Worm (Caenorhabditis elegans) whole organism, late embryonic: ENCODE measurements around the gene F19G12.9.
"Not testable (repeated sequence)": the region's sequence is repeated elsewhere in the genome, so short reads cannot be mapped to it uniquely, and the experiment has no call there.

Source experiments
- C38D4.7 ChIP-seq: fragments of 200-800 bp; sonication (Bioruptor generic); optimal IDR thresholded peaks from 2 replicates; lab custom pipeline; 2018; ENCODE audit warnings: mild to moderate bottlenecking, missing genetic modification characterization, moderate library complexity, missing compliant biosample characterization
- F13H6.1 ChIP-seq: sonication (generic microtip); optimal IDR thresholded peaks from 2 replicates; lab custom pipeline; 2016; ENCODE audit warnings: missing genetic modification characterization, missing compliant biosample characterization
- K09A11.1 ChIP-seq: sonication (generic microtip); optimal IDR thresholded peaks from 2 replicates; lab custom pipeline; 2017; ENCODE audit warnings: antibody characterized with exemption, mild to moderate bottlenecking, missing genetic modification characterization, missing compliant biosample characterization; ENCODE audit not compliant: insufficient read depth
- T23F11.4 ChIP-seq: fragments of 200-800 bp; sonication (Bioruptor generic); optimal IDR thresholded peaks from 2 replicates; lab custom pipeline; 2018; ENCODE audit warnings: mild to moderate bottlenecking, missing genetic modification characterization, missing compliant biosample characterization
- ceh-14 ChIP-seq: sonication (generic microtip); optimal IDR thresholded peaks from 2 replicates; lab custom pipeline; 2016; ENCODE audit warnings: missing genotype, missing genetic modification characterization, missing compliant biosample characterization
- ceh-22 ChIP-seq: sonication (generic microtip); optimal IDR thresholded peaks from 2 replicates; lab custom pipeline; 2017; ENCODE audit warnings: missing biosample characterization, missing genetic modification characterization
- ceh-24 ChIP-seq: sonication (generic microtip); optimal IDR thresholded peaks from 2 replicates; lab custom pipeline; 2016; ENCODE audit warnings: mild to moderate bottlenecking, missing genetic modification characterization, missing compliant biosample characterization
- ceh-30 ChIP-seq: fragments of 150-350 bp; optimal IDR thresholded peaks from 2 replicates; lab custom pipeline; 2014; ENCODE audit warnings: missing biosample characterization, missing genetic modification characterization
- ceh-31 ChIP-seq: sonication (generic microtip); optimal IDR thresholded peaks from 2 replicates; lab custom pipeline; 2016; ENCODE audit warnings: missing genetic modification characterization, missing compliant biosample characterization
- ceh-34 ChIP-seq: sonication (generic microtip); optimal IDR thresholded peaks from 2 replicates; lab custom pipeline; 2016; ENCODE audit warnings: mild to moderate bottlenecking, missing genetic modification characterization, missing compliant biosample characterization
- ceh-45 ChIP-seq: fragments of 200-800 bp; sonication (Bioruptor generic); IDR thresholded peaks from 2 replicates; pipeline ENCODE4 v1.3.6; 2022; ENCODE audit warnings: missing genetic modification reagents, missing genetic modification characterization, missing compliant biosample characterization
- ceh-48 ChIP-seq: sonication (generic microtip); optimal IDR thresholded peaks from 2 replicates; lab custom pipeline; 2016; ENCODE audit warnings: missing genetic modification characterization, inconsistent platforms, missing compliant biosample characterization
- dmd-4 ChIP-seq: sonication (generic microtip); optimal IDR thresholded peaks from 2 replicates; lab custom pipeline; 2016; ENCODE audit warnings: borderline replicate concordance, missing genetic modification characterization, missing compliant biosample characterization
- elt-2 ChIP-seq: sonication (generic microtip); optimal IDR thresholded peaks from 2 replicates; lab custom pipeline; 2016; ENCODE audit warnings: missing genetic modification reagents, missing genetic modification characterization, missing compliant biosample characterization
- eyg-1 ChIP-seq: sonication (generic microtip); optimal IDR thresholded peaks from 2 replicates; lab custom pipeline; 2016; ENCODE audit warnings: missing genotype, missing genetic modification characterization, missing compliant biosample characterization
- fkh-10 ChIP-seq: fragments of 150-350 bp; optimal IDR thresholded peaks from 2 replicates; lab custom pipeline; 2014; ENCODE audit warnings: missing biosample characterization, missing genetic modification reagents, missing genetic modification characterization
- hlh-13 ChIP-seq: fragments of 200-800 bp; sonication (Bioruptor generic); optimal IDR thresholded peaks from 2 replicates; lab custom pipeline; 2018; ENCODE audit warnings: mild to moderate bottlenecking, missing genetic modification characterization, missing compliant biosample characterization
- hlh-6 ChIP-seq: sonication (generic microtip); optimal IDR thresholded peaks from 2 replicates; lab custom pipeline; 2016; ENCODE audit warnings: missing genotype, missing genetic modification characterization, missing compliant biosample characterization
- hlh-8 ChIP-seq: sonication (generic microtip); optimal IDR thresholded peaks from 2 replicates; lab custom pipeline; 2016; ENCODE audit warnings: missing genotype, missing genetic modification characterization, missing compliant biosample characterization
- lin-11 ChIP-seq: fragments of 200-800 bp; sonication (Bioruptor generic); optimal IDR thresholded peaks from 2 replicates; lab custom pipeline; 2018; ENCODE audit warnings: mild to moderate bottlenecking, missing genetic modification characterization, missing compliant biosample characterization
- madf-2 ChIP-seq: sonication (generic microtip); optimal IDR thresholded peaks from 2 replicates; lab custom pipeline; 2017; ENCODE audit warnings: missing genetic modification characterization, missing compliant biosample characterization
- mec-3 ChIP-seq: sonication (generic microtip); optimal IDR thresholded peaks from 2 replicates; lab custom pipeline; 2016; ENCODE audit warnings: borderline replicate concordance, missing genetic modification characterization, missing compliant biosample characterization
- nhr-11 ChIP-seq: fragments of 150-350 bp; optimal IDR thresholded peaks from 2 replicates; lab custom pipeline; 2014; ENCODE audit warnings: missing biosample characterization, missing genetic modification characterization
- nhr-232 ChIP-seq: sonication (generic microtip); optimal IDR thresholded peaks from 2 replicates; lab custom pipeline; 2016; ENCODE audit warnings: missing genetic modification characterization, missing compliant biosample characterization
- npax-4 ChIP-seq: sonication (generic microtip); optimal IDR thresholded peaks from 2 replicates; lab custom pipeline; 2016; ENCODE audit warnings: missing genetic modification characterization, missing compliant biosample characterization
- odd-2 ChIP-seq: sonication (generic microtip); optimal IDR thresholded peaks from 2 replicates; lab custom pipeline; 2017; ENCODE audit warnings: antibody characterized with exemption, mild to moderate bottlenecking, missing genetic modification characterization, missing compliant biosample characterization
- pat-9 ChIP-seq: fragments of 200-800 bp; sonication (Bioruptor generic); optimal IDR thresholded peaks from 2 replicates; lab custom pipeline; 2018; ENCODE audit warnings: mild to moderate bottlenecking, missing genetic modification characterization, moderate library complexity, missing compliant biosample characterization
- pax-1 ChIP-seq: fragments of 150-350 bp; optimal IDR thresholded peaks from 2 replicates; lab custom pipeline; 2014; ENCODE audit warnings: missing biosample characterization, missing genetic modification characterization
- rnt-1 ChIP-seq: sonication (generic microtip); optimal IDR thresholded peaks from 2 replicates; lab custom pipeline; 2016; ENCODE audit warnings: missing genetic modification characterization, missing compliant biosample characterization
- sdc-2 ChIP-seq: sonication (generic microtip); optimal IDR thresholded peaks from 2 replicates; lab custom pipeline; 2016; ENCODE audit warnings: missing genotype, missing genetic modification characterization, missing compliant biosample characterization
- tbx-2 ChIP-seq: sonication (generic microtip); optimal IDR thresholded peaks from 2 replicates; lab custom pipeline; 2016; ENCODE audit warnings: missing genetic modification characterization, missing compliant biosample characterization
- ttx-3 ChIP-seq: sonication (generic microtip); optimal IDR thresholded peaks from 2 replicates; lab custom pipeline; 2016; ENCODE audit warnings: missing genetic modification reagents, missing genetic modification characterization, missing compliant biosample characterization
- unc-3 ChIP-seq, 2 experiments: fragments of 200-800 bp in 1 of 2; sonication (Bioruptor generic) in 1 of 2; sonication (generic microtip) in 1 of 2; conservative IDR thresholded peaks in 1 of 2; optimal IDR thresholded peaks in 1 of 2; 2 replicates each; pipeline versions ENCODE4 v1.3.6 to Lab custom; 2016 to 2022; ENCODE audit warnings: missing compliant biosample characterization in 2 of 2, missing genetic modification characterization in 2 of 2, missing genetic modification reagents in 1 of 2
- ztf-16 ChIP-seq: sonication (generic microtip); optimal IDR thresholded peaks from 2 replicates; lab custom pipeline; 2017; ENCODE audit warnings: missing genetic modification characterization, missing compliant biosample characterization

Gene F19G12.9

DNA sequence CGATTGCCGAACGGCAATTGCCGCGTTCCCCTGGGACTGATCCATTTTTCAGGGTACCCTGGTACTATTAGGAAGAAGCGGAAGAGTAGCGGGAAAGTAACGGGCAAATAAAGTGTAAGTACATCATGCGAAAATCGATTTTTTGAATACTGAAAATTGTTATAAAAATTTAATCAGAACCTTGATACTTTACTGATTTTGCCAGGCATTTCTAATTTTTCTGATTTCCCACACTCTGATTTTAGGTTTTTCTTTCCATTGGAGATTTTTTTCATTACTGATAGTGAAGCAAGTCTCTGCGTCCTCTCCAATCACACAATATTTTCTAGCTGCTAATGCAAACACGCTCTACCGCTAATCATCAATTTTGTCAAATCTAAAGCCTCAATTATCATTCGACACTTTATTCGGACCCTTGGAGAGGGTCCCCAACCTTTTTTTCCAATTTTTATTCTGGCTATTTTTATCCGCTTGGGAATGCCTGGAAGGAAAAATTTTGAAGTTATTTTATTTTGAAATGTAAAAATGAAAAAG lies at the start of gene F19G12.9:
TSS of gene F19G12.9 (plus strand) at position 51 of the 534 bp plus-strand sequence.
- TF ChIP-seq rnt-1 (tag; lab: Kevin White, UChicago) (no peak), pat-9 (tag; lab: Kevin White, UChicago) (no peak), eyg-1 (no peak), F13H6.1 (tag; lab: Kevin White, UChicago) (no peak), nhr-232 (tag; lab: Kevin White, UChicago) (no peak), nhr-11 (tag; lab: Kevin White, UChicago) (no peak), mec-3 (tag; lab: Kevin White, UChicago) (no peak), tbx-2 (tag; lab: Kevin White, UChicago) (no peak), npax-4 (tag; lab: Kevin White, UChicago) (no peak), pax-1 (tag; lab: Kevin White, UChicago) (no peak), ceh-14 (no peak), fkh-10 (GFP tag; lab: Kevin White, UChicago) (no peak), ceh-22 (tag; lab: Kevin White, UChicago) (no peak), ceh-48 (no peak), ceh-30 (tag; lab: Kevin White, UChicago) (no peak), dmd-4 (tag; lab: Kevin White, UChicago) (no peak), ceh-45 (GFP tag; lab: Robert Waterston, UW) (no peak), C38D4.7 (GFP tag; lab: Kevin White, UChicago) (no peak)

DNA sequence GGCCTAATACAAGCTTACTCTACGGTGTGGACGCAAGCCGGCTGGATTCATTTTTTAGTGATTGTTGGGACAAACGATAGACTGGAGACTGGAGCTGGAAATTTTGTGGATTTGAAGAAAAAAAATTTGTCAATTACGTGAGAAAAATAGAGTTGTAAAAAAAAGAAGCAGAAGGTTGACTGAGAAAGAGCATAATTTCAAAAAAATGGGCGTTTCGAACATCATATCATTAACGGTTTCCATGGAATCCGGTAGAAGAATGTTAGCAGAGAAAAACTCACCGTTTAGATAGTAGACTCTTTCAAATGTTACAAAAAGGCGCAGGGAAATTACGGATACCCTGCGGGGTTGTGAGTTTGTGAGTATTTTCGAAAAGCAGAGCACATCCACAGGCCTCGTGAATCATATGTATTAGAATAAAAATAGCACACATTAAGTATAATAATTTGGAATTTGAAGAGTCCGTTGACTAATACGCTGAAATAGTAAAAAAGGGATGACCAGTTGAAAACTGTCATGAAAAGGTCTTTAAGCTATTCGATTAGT lies 48.2 kb upstream of the F19G12.9 start, which contains the start of gene F56C3.7:
TSS of gene F56C3.7 (minus strand) at position 51 of the 546 bp plus-strand sequence.
- TF ChIP-seq ceh-31 (tag; lab: Kevin White, UChicago) (no peak), sdc-2 (tag; lab: Kevin White, UChicago) (peak; percentile 95)

DNA sequence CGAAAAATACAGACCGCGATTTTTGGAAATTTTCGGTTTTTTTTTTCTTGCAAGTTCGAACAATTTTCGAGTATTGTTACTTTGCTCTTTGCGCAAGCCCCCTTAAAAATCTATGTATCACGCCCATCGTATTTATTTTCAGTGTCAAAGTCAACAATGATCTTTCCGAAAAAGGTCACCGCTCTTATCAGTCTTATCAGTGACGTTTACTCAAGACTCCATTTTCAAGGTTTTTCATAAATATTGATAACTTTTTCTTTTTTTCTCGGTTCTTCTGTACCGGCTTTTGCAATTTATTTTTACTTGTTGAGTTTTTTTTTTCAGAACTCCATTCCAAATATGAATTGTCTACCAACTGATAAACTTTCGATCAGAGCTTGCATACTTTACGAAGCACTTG lies 47.3 kb upstream of the F19G12.9 start, which contains the start of gene fbxa-190:
TSS of gene fbxa-190 (plus strand) at position 325 of the 400 bp plus-strand sequence.
- no peak for TF ChIP-seq fkh-10 (GFP tag; lab: Kevin White, UChicago)
- TF ChIP-seq ceh-24: no peak
- peak; percentile 27 for TF ChIP-seq elt-2 (tag; lab: Kevin White, UChicago)
- TF ChIP-seq madf-2 (tag; lab: Kevin White, UChicago): no peak

DNA sequence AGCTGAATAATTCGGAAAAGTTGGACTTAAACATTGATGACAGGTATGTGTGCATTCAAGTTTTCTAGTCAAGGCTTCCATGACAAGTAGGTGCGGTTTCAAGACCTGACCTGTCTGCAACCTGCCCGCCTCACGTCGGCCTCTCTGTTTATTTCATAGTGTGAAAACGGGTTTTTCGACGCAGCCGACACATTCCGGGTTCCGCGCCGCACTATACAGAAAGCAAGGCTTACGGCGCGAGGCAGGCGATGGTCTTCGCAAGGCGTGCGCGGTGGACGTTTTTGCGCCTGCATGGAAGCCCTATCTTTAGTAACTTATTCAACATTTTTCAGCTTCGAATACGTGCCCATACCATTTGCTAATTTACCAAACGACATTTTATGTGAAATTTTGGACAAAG lies 46.5 kb upstream of the F19G12.9 start:
- TF ChIP-seq hlh-8 (tag; lab: Kevin White, UChicago) (no peak), odd-2 (no peak), ttx-3 (tag; lab: Kevin White, UChicago) (no peak), ztf-16 (no peak), ceh-34 (no peak), ceh-24 (no peak), hlh-6 (no peak), C38D4.7 (GFP tag; lab: Kevin White, UChicago) (no peak), lin-11 (tag; lab: Kevin White, UChicago) (no peak), T23F11.4 (GFP tag; lab: Kevin White, UChicago) (no peak), K09A11.1 (tag; lab: Kevin White, UChicago) (no peak), hlh-13 (GFP tag; lab: Kevin White, UChicago) (no peak), npax-4 (tag; lab: Kevin White, UChicago) (no peak), eyg-1 (no peak)

DNA sequence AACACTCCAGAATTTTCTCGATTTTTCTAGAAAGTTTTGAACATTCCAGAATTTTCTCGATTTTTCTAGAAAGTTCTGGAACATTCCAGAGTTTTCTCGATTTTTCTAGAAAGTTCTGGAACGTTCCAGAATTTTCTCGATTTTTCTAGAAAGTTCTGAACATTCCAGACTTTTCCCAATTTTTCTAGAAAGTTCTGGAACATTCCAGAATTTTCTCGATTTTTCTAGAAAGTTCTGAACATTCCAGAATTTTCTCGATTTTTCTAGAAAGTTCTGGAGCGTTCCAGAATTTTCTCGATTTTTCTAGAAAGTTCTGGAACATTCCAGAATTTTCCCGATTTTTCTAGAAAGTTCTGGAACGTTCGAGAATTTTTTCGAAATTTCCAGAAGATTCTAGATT lies 43.9 kb upstream of the F19G12.9 start:
- TF ChIP-seq unc-3 (GFP tag; conservative IDR thresholded peaks at IDR 0.05; lab: Robert Waterston, UW): peak; percentile 21; the same call in 1 of the 2 replicates
- not testable (repeated sequence) for TF ChIP-seq unc-3 (tag; optimal IDR thresholded peaks at IDR 0.05; lab: Kevin White, UChicago)
